Worm (Caenorhabditis elegans) whole organism, early embryonic: ENCODE results near the gene phf-32.

Experiments used
- B0310.2 ChIP-seq: sonication (generic microtip); optimal IDR thresholded peaks from 2 replicates; lab custom pipeline; 2016; ENCODE audit warnings: mild to moderate bottlenecking, missing genetic modification characterization, missing compliant biosample characterization
- aly-1 ChIP-seq: sonication (generic microtip); optimal IDR thresholded peaks from 2 replicates; lab custom pipeline; 2016; ENCODE audit warnings: missing genetic modification characterization, missing compliant biosample characterization
- ama-1 ChIP-seq: fragments of 150-350 bp; optimal IDR thresholded peaks from 2 replicates; lab custom pipeline; 2014
- ceh-36 ChIP-seq: sonication (generic microtip); optimal IDR thresholded peaks from 2 replicates; lab custom pipeline; 2016; ENCODE audit warnings: missing genetic modification characterization, inconsistent platforms, missing compliant biosample characterization
- flt-1 ChIP-seq: fragments of 200-800 bp; sonication (Bioruptor generic); IDR thresholded peaks from 2 replicates; pipeline ENCODE4 v1.3.6; 2022; ENCODE audit warnings: missing genetic modification characterization, missing compliant biosample characterization
- hmbx-1 ChIP-seq: sonication (generic microtip); optimal IDR thresholded peaks from 2 replicates; lab custom pipeline; 2016; ENCODE audit warnings: mild to moderate bottlenecking, missing genetic modification characterization, missing compliant biosample characterization
- hmg-4 ChIP-seq: fragments of 200-800 bp; sonication (Bioruptor generic); optimal IDR thresholded peaks from 2 replicates; lab custom pipeline; 2018; ENCODE audit warnings: mild to moderate bottlenecking, missing genetic modification characterization, missing compliant biosample characterization
- scrt-1 ChIP-seq: fragments of 200-800 bp; sonication (Bioruptor generic); IDR thresholded peaks from 2 replicates; pipeline ENCODE4 v1.3.6; 2022; ENCODE audit warnings: missing genetic modification characterization, missing compliant biosample characterization
- sea-1 ChIP-seq: fragments of 200-800 bp; sonication (Bioruptor generic); conservative IDR thresholded peaks from 2 replicates; pipeline ENCODE4 v1.3.6; 2022; ENCODE audit warnings: missing genetic modification characterization, missing compliant biosample characterization
- tbx-37 ChIP-seq: fragments of 200-800 bp; sonication (Bioruptor generic); conservative IDR thresholded peaks from 2 replicates; pipeline ENCODE4 v1.3.6; 2022; ENCODE audit warnings: missing genetic modification reagents, missing genetic modification characterization, missing compliant biosample characterization
- tra-4 ChIP-seq: sonication (generic microtip); optimal IDR thresholded peaks from 2 replicates; lab custom pipeline; 2017; ENCODE audit warnings: missing genetic modification characterization, missing compliant biosample characterization

DNA sequence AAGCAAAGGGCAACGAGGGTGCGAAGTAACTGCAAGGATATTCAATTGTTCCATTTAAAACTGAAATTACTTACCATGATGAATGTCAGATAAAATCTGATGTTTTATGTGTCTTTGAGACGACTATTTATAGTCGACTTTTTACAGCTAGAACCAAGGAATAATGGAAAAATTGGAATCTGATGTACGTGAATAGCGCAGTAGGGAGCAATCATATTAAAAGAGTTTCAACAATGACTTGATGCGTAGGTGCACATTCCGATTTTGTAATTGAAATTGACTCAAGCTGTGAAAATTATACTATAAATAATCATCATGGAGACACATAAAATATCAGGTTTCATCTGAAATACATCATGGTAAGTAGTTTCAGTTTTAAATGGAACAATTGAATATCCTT is 36.6 kb downstream of the phf-32 start, which contains the start of the genes nspc-9 and nspc-10:
- no peak for TF ChIP-seq ceh-36
- no peak for TF ChIP-seq scrt-1 (GFP tag; lab: Robert Waterston, UW)
- no peak for TF ChIP-seq sea-1
- TF ChIP-seq B0310.2 (tag; lab: Kevin White, UChicago), result no peak
- no peak for TF ChIP-seq ama-1 (lab: Kevin White, UChicago)
- TF ChIP-seq tbx-37 (GFP tag; lab: Robert Waterston, UW), result no peak
- no peak for TF ChIP-seq flt-1
- no peak for TF ChIP-seq hmbx-1 (tag; lab: Kevin White, UChicago)
- no peak for TF ChIP-seq tra-4 (tag; lab: Kevin White, UChicago)
- TF ChIP-seq hmg-4, result no peak
- TF ChIP-seq aly-1, result no peak
